Worm (Caenorhabditis elegans) whole organism, late embryonic: ENCODE data around the gene cest-12.

Experiments used
- C08G9.2 ChIP-seq: sonication (generic microtip); optimal IDR thresholded peaks from 2 replicates; lab custom pipeline; 2016; ENCODE audit warnings: mild to moderate bottlenecking, missing genetic modification characterization, moderate library complexity, missing compliant biosample characterization
- ceh-9 ChIP-seq: sonication (generic microtip); optimal IDR thresholded peaks from 2 replicates; lab custom pipeline; 2016; ENCODE audit warnings: mild to moderate bottlenecking, missing genetic modification characterization, inconsistent platforms, missing compliant biosample characterization
- nhr-11 ChIP-seq: fragments of 150-350 bp; optimal IDR thresholded peaks from 2 replicates; lab custom pipeline; 2014; ENCODE audit warnings: missing biosample characterization, missing genetic modification characterization

ce11 chrIII:12064494-12064893 lies 42.8 kb downstream of the cest-12 start:
- TF ChIP-seq C08G9.2 (no peak), nhr-11 (tag; lab: Kevin White, UChicago) (no peak), ceh-9 (tag; lab: Kevin White, UChicago) (no peak)
